Worm (Caenorhabditis elegans): ENCODE measurements around the gene R09E10.2.

R09E10.2 gene

DNA sequence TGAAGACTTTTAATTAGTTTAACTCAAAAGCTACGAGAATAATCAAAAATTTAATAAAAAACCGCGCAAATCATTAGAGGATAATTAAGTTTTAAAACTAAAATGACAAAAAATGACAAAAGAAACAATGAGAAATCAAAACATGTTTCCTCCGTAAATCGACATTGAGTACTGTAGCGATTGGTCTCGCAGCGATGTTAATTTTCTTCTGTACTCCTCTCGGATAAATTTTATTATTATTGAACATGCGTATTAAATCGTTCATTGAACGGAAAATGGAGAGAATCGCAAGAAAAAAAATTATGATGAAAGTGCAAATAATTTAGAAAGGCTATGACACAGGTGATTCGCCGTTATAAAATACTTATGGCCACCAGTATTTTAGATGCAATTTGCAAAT, 32.8 kb downstream of the R09E10.2 start (continued):
- TF ChIP-seq lsl-1 (GFP tag; optimal IDR thresholded peaks at IDR 0.05) (peak; percentile 69), bed-2 (GFP tag; IDR thresholded peaks at IDR 0.05) (no peak)

- TF ChIP-seq mxl-1 (tag; optimal IDR thresholded peaks at IDR 0.05) = no peak
- TF ChIP-seq rec-8 (tag; optimal IDR thresholded peaks at IDR 0.05) = no peak
- TF ChIP-seq Y67H2A.10 (GFP tag; conservative IDR thresholded peaks at IDR 0.05) = no peak
- TF ChIP-seq egl-18 (GFP tag; IDR thresholded peaks at IDR 0.05) = no peak
- no peak for TF ChIP-seq rcor-1 (GFP tag; IDR thresholded peaks at IDR 0.05)
- TF ChIP-seq F10E7.11 (tag; optimal IDR thresholded peaks at IDR 0.05) = no peak
- no peak for TF ChIP-seq ztf-3 (GFP tag; optimal IDR thresholded peaks at IDR 0.05)
- no peak for TF ChIP-seq snpc-1.1 (tag; optimal IDR thresholded peaks at IDR 0.05; ENCODE audit: insufficient read depth)
- no peak for TF ChIP-seq ceh-79 (tag; optimal IDR thresholded peaks at IDR 0.05)
- peak; percentile 13 for TF ChIP-seq F23B12.7 (tag; optimal IDR thresholded peaks at IDR 0.05; ENCODE audit: insufficient read depth)
- TF ChIP-seq lag-1 (GFP tag; IDR thresholded peaks at IDR 0.05) = no peak
- no peak for TF ChIP-seq ztf-26 (tag; optimal IDR thresholded peaks at IDR 0.05)
- TF ChIP-seq ztf-22 (GFP tag; optimal IDR thresholded peaks at IDR 0.05) = no peak
- no peak for TF ChIP-seq ekl-4 (GFP tag; IDR thresholded peaks at IDR 0.05)
- no peak for TF ChIP-seq tbp1 (GFP tag; optimal IDR thresholded peaks at IDR 0.05)
- TF ChIP-seq let-526 (GFP tag; IDR thresholded peaks at IDR 0.05) = no peak
- no peak for TF ChIP-seq cebp-1 (GFP tag; IDR thresholded peaks at IDR 0.05)
- TF ChIP-seq cebp-1 (tag; optimal IDR thresholded peaks at IDR 0.05) = no peak
- TF ChIP-seq sdz-38 (tag; optimal IDR thresholded peaks at IDR 0.05) = no peak
- peak; percentile 91; the same call in 1 of the 2 replicates for TF ChIP-seq hmg-1.2 (GFP tag; IDR thresholded peaks at IDR 0.05)
- TF ChIP-seq somi-1 (GFP tag; optimal IDR thresholded peaks at IDR 0.05) = no peak
- TF ChIP-seq F22D6.2 (tag; optimal IDR thresholded peaks at IDR 0.05) = no peak
- TF ChIP-seq attf-5 (GFP tag; optimal IDR thresholded peaks at IDR 0.05) = peak; percentile 77
- TF ChIP-seq nfya-1 (tag; optimal IDR thresholded peaks at IDR 0.05; ENCODE audit: borderline replicate concordance, insufficient read depth) = no peak
- peak; percentile 14; the same call in 1 of the 2 replicates for TF ChIP-seq B0336.3 (GFP tag; IDR thresholded peaks at IDR 0.05)
- peak; percentile 78 for TF ChIP-seq zfh-2 (GFP tag; conservative IDR thresholded peaks at IDR 0.05)
- TF ChIP-seq dox-1 (GFP tag; IDR thresholded peaks at IDR 0.05) = peak; percentile 71
- TF ChIP-seq nhr-90 (tag; optimal IDR thresholded peaks at IDR 0.05) = no peak
- TF ChIP-seq cebp-2 (GFP tag; IDR thresholded peaks at IDR 0.05) = no peak
- no peak for TF ChIP-seq hmg-20 (GFP tag; IDR thresholded peaks at IDR 0.05)
- no peak for TF ChIP-seq madf-3 (GFP tag; IDR thresholded peaks at IDR 0.05)
- TF ChIP-seq nhr-27 (tag; optimal IDR thresholded peaks at IDR 0.05) = no peak
- TF ChIP-seq Y53G8AR.9 (GFP tag; conservative IDR thresholded peaks at IDR 0.05) = no peak
- TF ChIP-seq him-1 (tag; optimal IDR thresholded peaks at IDR 0.05) = no peak
- no peak for TF ChIP-seq atf-7 (tag; optimal IDR thresholded peaks at IDR 0.05)
- TF ChIP-seq C17E4.6 (GFP tag; IDR thresholded peaks at IDR 0.05) = no peak
- TF ChIP-seq xnd-1 (tag; optimal IDR thresholded peaks at IDR 0.05) = no peak
- TF ChIP-seq gei-17 (GFP tag; optimal IDR thresholded peaks at IDR 0.05) = no peak
- no peak for TF ChIP-seq B0019.2 (GFP tag; conservative IDR thresholded peaks at IDR 0.05)
- TF ChIP-seq unc-130 (GFP tag; optimal IDR thresholded peaks at IDR 0.05) = no peak
- TF ChIP-seq lin-35 (GFP tag; optimal IDR thresholded peaks at IDR 0.05) = peak in 1 of 3 experiments; percentile 59
- no peak for TF ChIP-seq D2030.7 (GFP tag; IDR thresholded peaks at IDR 0.05)
- TF ChIP-seq ztf-28 (GFP tag; IDR thresholded peaks at IDR 0.05) = no peak
- no peak for TF ChIP-seq egl-44 (GFP tag; IDR thresholded peaks at IDR 0.05)
Observed at ce11 chrIV:10284194-10284910, 33.7 kb downstream of the R09E10.2 start, which contains the start of gene rad-51. rad-51 (minus strand) TSS chrIV:10284244.

Measured in whole organism, young adult.